Worm (Caenorhabditis elegans) whole organism, L4/young adult: Measurements from ENCODE around the gene hlh-34.

Experiments used
- W03F9.2 ChIP-seq: fragments of 150-350 bp; optimal IDR thresholded peaks from 2 replicates; lab custom pipeline; 2014; ENCODE audit warnings: missing biosample characterization, missing genetic modification characterization
- dao-5 ChIP-seq: sonication (generic microtip); optimal IDR thresholded peaks from 2 replicates; lab custom pipeline; 2016; ENCODE audit warnings: missing genotype, missing genetic modification characterization, moderate library complexity, missing compliant biosample characterization
- him-1 ChIP-seq: sonication (generic microtip); optimal IDR thresholded peaks from 2 replicates; lab custom pipeline; 2016; ENCODE audit warnings: missing genotype, missing genetic modification reagents, missing genetic modification characterization, missing compliant biosample characterization

ce11 chrV:13739901-13740300 is 32.7 kb upstream of the hlh-34 start:
- TF ChIP-seq him-1 (tag; lab: Kevin White, UChicago) (no peak), W03F9.2 (tag; lab: Kevin White, UChicago) (no peak), dao-5 (tag; lab: Kevin White, UChicago) (no peak)
